Fruit fly (Drosophila melanogaster) whole organism, prepupa: ENCODE measurements around the gene pyd.

Source experiments
- CG3919 ChIP-seq: fragments of 200-800 bp; sonication (Bioruptor generic); optimal IDR thresholded peaks from 3 replicates; lab custom pipeline; 2016; ENCODE audit warnings: missing biosample characterization, missing genetic modification characterization
- CG4318 ChIP-seq: fragments of 200-800 bp; sonication (Bioruptor generic); optimal IDR thresholded peaks from 3 replicates; lab custom pipeline; 2017; ENCODE audit warnings: missing biosample characterization, mild to moderate bottlenecking, missing genetic modification characterization
- CG6163 ChIP-seq: fragments of 200-800 bp; sonication (Bioruptor generic); IDR thresholded peaks from 3 replicates; pipeline ENCODE4 v1.3.6; 2022; ENCODE audit warnings: missing biosample characterization, missing genetic modification characterization
- CG6276 ChIP-seq: fragments of 200-800 bp; sonication (Bioruptor generic); optimal IDR thresholded peaks from 2 replicates; lab custom pipeline; 2017; ENCODE audit warnings: missing biosample characterization, mild to moderate bottlenecking, missing genetic modification characterization
- Hr38 ChIP-seq: sonication (Bioruptor generic); optimal IDR thresholded peaks from 2 replicates; lab custom pipeline; 2016; ENCODE audit warnings: missing biosample characterization, missing genetic modification characterization
- Lpt ChIP-seq: fragments of 200-800 bp; sonication (Bioruptor generic); optimal IDR thresholded peaks from 3 replicates; lab custom pipeline; 2016; ENCODE audit warnings: missing biosample characterization, missing genetic modification characterization
- Sox15 ChIP-seq: fragments of 200-800 bp; sonication (Bioruptor generic); optimal IDR thresholded peaks from 3 replicates; lab custom pipeline; 2016; ENCODE audit warnings: missing biosample characterization, missing genetic modification characterization
- dac ChIP-seq: fragments of 200-800 bp; sonication (Bioruptor generic); optimal IDR thresholded peaks from 2 replicates; lab custom pipeline; 2017; ENCODE audit warnings: missing biosample characterization, mild to moderate bottlenecking, missing genetic modification characterization
- net ChIP-seq: fragments of 200-800 bp; sonication (Bioruptor generic); optimal IDR thresholded peaks from 3 replicates; lab custom pipeline; 2016; ENCODE audit warnings: missing biosample characterization, missing genetic modification characterization

dm6 chr3R:8918818-8919217 is 12.9 kb downstream of the pyd start:
- peak; percentile 41 for TF ChIP-seq dac
- no peak for TF ChIP-seq CG6163
- peak; percentile 44 for TF ChIP-seq CG6276 (GFP tag; lab: Kevin White, UChicago)
- peak; percentile 49 for TF ChIP-seq CG4318 (GFP tag; lab: Kevin White, UChicago)
- no peak for TF ChIP-seq CG3919
- TF ChIP-seq net (GFP tag; lab: Kevin White, UChicago), result no peak
- no peak for TF ChIP-seq Hr38
- TF ChIP-seq Sox15 (GFP tag; lab: Kevin White, UChicago), result no peak
- peak; percentile 43 for TF ChIP-seq Lpt
